Fruit fly (Drosophila melanogaster): ENCODE results near the gene CAH16.
A peak's percentile ranks its signal among the peaks of the same experiment; 100 is the strongest.

CAH16 gene

DNA sequence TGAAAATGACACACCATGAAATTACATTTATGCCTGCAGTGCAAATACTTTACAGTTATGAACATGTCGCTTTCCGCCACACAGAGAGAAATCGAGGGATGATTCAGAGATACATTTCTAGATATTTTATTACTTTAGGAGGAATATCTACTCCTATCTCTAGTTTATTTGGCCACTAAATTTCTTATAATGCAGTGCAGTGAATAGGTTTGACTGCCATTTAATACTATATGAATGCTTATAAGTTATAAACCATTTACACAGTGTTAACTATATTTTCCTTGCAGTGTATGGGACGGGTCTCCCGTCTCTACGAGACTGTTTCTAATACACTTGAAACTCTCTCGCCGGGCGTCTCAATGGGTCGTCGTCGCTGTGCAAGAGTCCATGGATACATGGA is 30.1 kb downstream of the CAH16 start (continued):
- TF ChIP-seq CG3919 (GFP tag; optimal IDR thresholded peaks at IDR 0.05) (peak; percentile 16), CG6808 (GFP tag; optimal IDR thresholded peaks at IDR 0.05) (no peak), fd59A (GFP tag; optimal IDR thresholded peaks at IDR 0.05) (no peak), Sox14 (GFP tag; optimal IDR thresholded peaks at IDR 0.05) (peak; percentile 18), CG1621 (tag; optimal IDR thresholded peaks at IDR 0.05) (no peak), CG6163 (GFP tag; IDR thresholded peaks at IDR 0.05) (0 out of 3 replicates have a peak, but pooled peaks have one; percentile 42), CG8632 (GFP tag; optimal IDR thresholded peaks at IDR 0.05) (no peak)

DNA sequence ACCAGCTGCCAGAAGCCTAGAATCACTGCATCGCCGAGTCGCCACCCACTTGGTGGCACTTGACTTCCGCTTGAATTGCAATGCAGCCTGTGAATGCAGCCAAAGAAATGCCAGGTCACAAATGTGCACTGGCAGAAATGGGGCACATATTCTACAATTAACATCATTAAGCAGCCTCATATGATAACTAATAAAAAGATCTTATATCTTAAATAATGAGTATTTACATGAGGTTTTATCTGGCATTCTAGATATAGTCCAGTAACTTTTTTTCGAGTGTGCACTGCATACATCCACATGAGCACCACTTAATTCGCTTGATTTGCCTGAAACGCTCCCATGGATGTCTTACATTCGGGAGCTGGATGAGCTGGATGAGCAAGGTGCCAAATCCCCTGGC is 35.6 kb downstream of the CAH16 start:
- TF ChIP-seq achi (GFP tag; optimal IDR thresholded peaks at IDR 0.05): peak; percentile 58
- TF ChIP-seq CG1621 (tag; optimal IDR thresholded peaks at IDR 0.05): peak; percentile 4
- peak; percentile 5 for TF ChIP-seq Sox15 (GFP tag; optimal IDR thresholded peaks at IDR 0.05)
- peak; percentile 62 for TF ChIP-seq pdm3 (GFP tag; optimal IDR thresholded peaks at IDR 0.05)
- peak; percentile 10 for TF ChIP-seq fd59A (GFP tag; optimal IDR thresholded peaks at IDR 0.05)
- peak; percentile 65 for TF ChIP-seq Hr4 (GFP tag; optimal IDR thresholded peaks at IDR 0.05)
- TF ChIP-seq dsx (GFP tag; optimal IDR thresholded peaks at IDR 0.05; ENCODE audit: poor library complexity, severe bottlenecking): no peak
- peak; percentile 63 for TF ChIP-seq Sox14 (GFP tag; optimal IDR thresholded peaks at IDR 0.05)
- TF ChIP-seq CG34406 (GFP tag; optimal IDR thresholded peaks at IDR 0.05): peak; percentile 47
- TF ChIP-seq Met (GFP tag; optimal IDR thresholded peaks at IDR 0.05): peak; percentile 72
- TF ChIP-seq vri (GFP tag; optimal IDR thresholded peaks at IDR 0.05): no peak
- TF ChIP-seq lz (GFP tag; optimal IDR thresholded peaks at IDR 0.05): peak; percentile 24
- peak; percentile 65; the same call in 2 of the 3 replicates for TF ChIP-seq eg (GFP tag; IDR thresholded peaks at IDR 0.05)
- peak; percentile 49 for TF ChIP-seq Sox102F (GFP tag; optimal IDR thresholded peaks at IDR 0.05)
- TF ChIP-seq Ets96B (tag; optimal IDR thresholded peaks at IDR 0.05): peak; percentile 58
- peak; percentile 31 for TF ChIP-seq topi (GFP tag; optimal IDR thresholded peaks at IDR 0.05)
- peak; percentile 51; the same call in 1 of the 3 replicates for TF ChIP-seq CG6163 (GFP tag; IDR thresholded peaks at IDR 0.05)
- no peak for TF ChIP-seq Lpt (GFP tag; optimal IDR thresholded peaks at IDR 0.05)
- TF ChIP-seq CG10631 (GFP tag; optimal IDR thresholded peaks at IDR 0.05): peak; percentile 49
- TF ChIP-seq CG16779 (tag; optimal IDR thresholded peaks at IDR 0.05): no peak
- no peak for TF ChIP-seq Eip93F (GFP tag; optimal IDR thresholded peaks at IDR 0.05)
- peak; percentile 63 for TF ChIP-seq CG15336 (GFP tag; IDR thresholded peaks at IDR 0.05)
- TF ChIP-seq CG9139 (GFP tag; optimal IDR thresholded peaks at IDR 0.05): no peak
- TF ChIP-seq Eip78C (GFP tag): no peak
- TF ChIP-seq CG11762 (GFP tag; optimal IDR thresholded peaks at IDR 0.05; ENCODE audit: insufficient read depth): peak; percentile 60
- peak; percentile 72 for TF ChIP-seq svp (GFP tag)
- no peak for TF ChIP-seq Hr38 (GFP tag; optimal IDR thresholded peaks at IDR 0.05)
- TF ChIP-seq CG8119 (GFP tag; IDR thresholded peaks at IDR 0.05): peak; percentile 69
- TF ChIP-seq dac (GFP tag; optimal IDR thresholded peaks at IDR 0.05): no peak
- TF ChIP-seq esn (GFP tag; optimal IDR thresholded peaks at IDR 0.05): peak; percentile 41
- peak; percentile 14 to 32 for TF ChIP-seq salr (GFP tag; optimal IDR thresholded peaks at IDR 0.05)
- TF ChIP-seq fd85E (GFP tag; optimal IDR thresholded peaks at IDR 0.05): no peak
- peak; percentile 30 for TF ChIP-seq CG6276 (GFP tag; optimal IDR thresholded peaks at IDR 0.05)
- no peak for TF ChIP-seq Ets21C (GFP tag; optimal IDR thresholded peaks at IDR 0.05)
- peak; percentile 67 for TF ChIP-seq CG32006 (GFP tag; optimal IDR thresholded peaks at IDR 0.05)
- TF ChIP-seq fkh (GFP tag; optimal IDR thresholded peaks at IDR 0.05): no peak
- peak; percentile 64 for TF ChIP-seq OdsH (GFP tag; optimal IDR thresholded peaks at IDR 0.05)
- peak; percentile 1 for TF ChIP-seq CG8319 (GFP tag; optimal IDR thresholded peaks at IDR 0.05)
- TF ChIP-seq CG10669 (GFP tag; optimal IDR thresholded peaks at IDR 0.05): peak; percentile 39
- no peak for TF ChIP-seq CG6854 (GFP tag; optimal IDR thresholded peaks at IDR 0.05)
- TF ChIP-seq ss (GFP tag; optimal IDR thresholded peaks at IDR 0.05): no peak
- TF ChIP-seq CG4318 (GFP tag; optimal IDR thresholded peaks at IDR 0.05): peak; percentile 39
- peak; percentile 28 for TF ChIP-seq CG6792 (GFP tag; optimal IDR thresholded peaks at IDR 0.05)
- peak; percentile 65 for TF ChIP-seq CG3919 (GFP tag; optimal IDR thresholded peaks at IDR 0.05)
- peak; percentile 56 for TF ChIP-seq Smox (GFP tag; optimal IDR thresholded peaks at IDR 0.05)
- peak; percentile 39 for TF ChIP-seq Eip75B (GFP tag; optimal IDR thresholded peaks at IDR 0.05)
- TF ChIP-seq spab (GFP tag; optimal IDR thresholded peaks at IDR 0.05): peak; percentile 14
